Worm (Caenorhabditis elegans) whole organism, L4 larva: ENCODE measurements around the gene F56H9.8.

Experiments used
- lir-3 ChIP-seq: sonication (generic microtip); optimal IDR thresholded peaks from 2 replicates; lab custom pipeline; 2016; ENCODE audit warnings: mild to moderate bottlenecking, missing genetic modification characterization, missing compliant biosample characterization
- nhr-11 ChIP-seq: fragments of 150-350 bp; optimal IDR thresholded peaks from 2 replicates; lab custom pipeline; 2014; ENCODE audit warnings: missing biosample characterization, missing genetic modification characterization

- TF ChIP-seq lir-3, result no peak
- peak; percentile 35 for TF ChIP-seq nhr-11 (tag; lab: Kevin White, UChicago)
These were observed 8.4 kb upstream of the F56H9.8 start for ce11 chrV:12636248-12636647.
